Worm (Caenorhabditis elegans) whole organism, late embryonic: ENCODE measurements around the gene T19H12.6.

Source experiments
- C38D4.7 ChIP-seq: fragments of 200-800 bp; sonication (Bioruptor generic); optimal IDR thresholded peaks from 2 replicates; lab custom pipeline; 2018; ENCODE audit warnings: mild to moderate bottlenecking, missing genetic modification characterization, moderate library complexity, missing compliant biosample characterization
- ceh-18 ChIP-seq: sonication (generic microtip); optimal IDR thresholded peaks from 2 replicates; lab custom pipeline; 2016; ENCODE audit warnings: missing genetic modification characterization, missing compliant biosample characterization
- fax-1 ChIP-seq: sonication (generic microtip); optimal IDR thresholded peaks from 2 replicates; lab custom pipeline; 2016; ENCODE audit warnings: missing genotype, missing genetic modification characterization, missing compliant biosample characterization
- mec-3 ChIP-seq: sonication (generic microtip); optimal IDR thresholded peaks from 2 replicates; lab custom pipeline; 2016; ENCODE audit warnings: borderline replicate concordance, missing genetic modification characterization, missing compliant biosample characterization
- nhr-11 ChIP-seq: fragments of 150-350 bp; optimal IDR thresholded peaks from 2 replicates; lab custom pipeline; 2014; ENCODE audit warnings: missing biosample characterization, missing genetic modification characterization
- odd-2 ChIP-seq: sonication (generic microtip); optimal IDR thresholded peaks from 2 replicates; lab custom pipeline; 2017; ENCODE audit warnings: antibody characterized with exemption, mild to moderate bottlenecking, missing genetic modification characterization, missing compliant biosample characterization

DNA sequence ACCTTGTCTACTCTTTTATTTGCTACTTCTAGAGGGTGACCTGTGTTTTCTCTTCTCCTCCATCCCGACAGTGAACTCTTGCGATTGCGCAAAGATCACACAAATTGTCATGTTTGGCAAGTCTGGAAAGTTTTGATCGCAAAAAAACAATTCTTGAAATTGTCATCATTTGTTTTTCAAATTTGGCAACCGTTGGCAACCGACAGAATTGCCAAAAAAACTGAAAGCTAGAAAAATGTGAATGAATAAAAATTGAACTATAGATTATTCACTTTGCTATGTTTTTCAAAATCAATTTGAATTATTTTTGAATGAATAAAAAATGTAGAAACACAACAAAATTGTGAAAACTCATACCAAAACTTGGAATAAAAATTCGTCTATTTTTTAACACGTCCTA is 17.5 kb upstream of the T19H12.6 start, which contains the start of gene ugt-11:
- no peak for TF ChIP-seq mec-3
- TF ChIP-seq nhr-11 = no peak
- TF ChIP-seq ceh-18 (tag; lab: Kevin White, UChicago) = no peak
- TF ChIP-seq odd-2 (tag; lab: Kevin White, UChicago) = no peak
- TF ChIP-seq C38D4.7 (GFP tag; lab: Kevin White, UChicago) = no peak
- no peak for TF ChIP-seq fax-1 (tag; lab: Kevin White, UChicago)
